Worm (Caenorhabditis elegans): ENCODE measurements around the gene cec-6.

The cec-6 gene

DNA sequence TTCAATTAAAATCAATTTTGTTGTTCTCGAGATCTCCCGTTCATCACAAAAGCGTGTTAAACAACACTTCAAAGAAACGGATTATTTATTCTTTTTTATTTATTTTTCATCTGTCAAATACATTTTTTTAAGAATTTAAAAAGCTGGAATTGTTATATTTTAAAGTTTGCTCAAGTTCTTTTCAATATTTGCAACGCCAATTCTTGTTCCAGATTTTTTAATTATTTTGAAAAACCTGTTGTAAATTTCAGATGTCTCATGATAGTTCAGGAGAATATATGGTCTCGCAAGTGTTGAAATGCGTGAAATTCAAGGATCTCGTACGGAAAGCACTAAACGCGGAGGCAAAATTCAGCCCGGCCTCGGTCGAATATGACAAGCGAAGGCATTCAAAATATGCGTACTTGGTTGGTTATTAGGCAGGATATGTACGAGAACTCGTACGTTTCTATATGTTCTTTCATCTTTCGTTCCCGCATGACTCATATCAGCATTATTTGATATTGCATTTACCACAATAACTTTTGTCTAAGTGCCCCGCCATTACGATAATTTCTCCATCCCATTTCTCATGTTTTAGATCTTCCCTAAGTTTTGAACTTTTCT lies at the start of gene cec-6:
TSS of gene cec-6 (plus strand) at position 252 of the 606 bp plus-strand sequence.
- TF ChIP-seq ceh-30 (tag; optimal IDR thresholded peaks at IDR 0.05) (no peak), zip-5 (tag; optimal IDR thresholded peaks at IDR 0.05) (no peak), pha-4 (tag; optimal IDR thresholded peaks at IDR 0.05) (no peak), ceh-9 (tag; optimal IDR thresholded peaks at IDR 0.05) (no peak), ceh-48 (tag; optimal IDR thresholded peaks at IDR 0.05) (no peak), ztf-16 (tag; optimal IDR thresholded peaks at IDR 0.05) (no peak), odd-2 (tag; optimal IDR thresholded peaks at IDR 0.05) (no peak), dve-1 (tag; optimal IDR thresholded peaks at IDR 0.05) (no peak), sox-2 (GFP tag; IDR thresholded peaks at IDR 0.05) (no peak)

- no peak for TF ChIP-seq dve-1 (tag; optimal IDR thresholded peaks at IDR 0.05)
- TF ChIP-seq ahr-1 (tag; optimal IDR thresholded peaks at IDR 0.05) = no peak
- TF ChIP-seq F13H6.1 (tag; optimal IDR thresholded peaks at IDR 0.05) = no peak
- TF ChIP-seq pqm-1 (tag; optimal IDR thresholded peaks at IDR 0.05) = no peak
- peak; percentile 58 for TF ChIP-seq unc-42 (tag; optimal IDR thresholded peaks at IDR 0.05)
Measured at ce11 chrIV:5501414-5501813, 43.2 kb upstream of the cec-6 start.

DNA sequence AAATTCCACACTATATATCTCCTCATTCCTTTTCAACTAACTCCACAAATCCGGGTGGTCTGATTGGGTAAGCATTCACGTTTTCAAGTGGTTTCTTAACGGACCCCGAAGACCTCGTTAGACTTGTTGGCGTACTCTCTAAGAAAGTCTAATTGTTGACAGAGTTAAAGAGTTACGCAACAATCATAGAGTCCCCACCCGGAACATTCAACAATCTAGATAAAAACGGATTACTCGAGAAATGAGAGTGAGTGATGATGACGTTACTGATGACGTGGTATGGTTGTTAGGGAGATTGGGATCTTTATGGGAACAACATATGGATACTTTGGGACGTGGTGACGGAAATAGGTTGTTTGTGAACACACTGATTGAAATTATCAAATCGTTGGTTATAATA lies 42.0 kb upstream of the cec-6 start:
- TF ChIP-seq ceh-14 (tag; optimal IDR thresholded peaks at IDR 0.05) = no peak
- TF ChIP-seq nfya-1 (tag; optimal IDR thresholded peaks at IDR 0.05) = peak; percentile 1
- TF ChIP-seq unc-42 (tag; optimal IDR thresholded peaks at IDR 0.05) = peak; percentile 33

ce11 chrIV:5506642-5507041 lies 38.0 kb upstream of the cec-6 start:
- TF ChIP-seq unc-55 (GFP tag; optimal IDR thresholded peaks at IDR 0.05) = peak; percentile 25
- TF ChIP-seq elt-2 (tag; optimal IDR thresholded peaks at IDR 0.05) = peak; percentile 55
- no peak for TF ChIP-seq sox-4 (tag; optimal IDR thresholded peaks at IDR 0.05)
- no peak for TF ChIP-seq fkh-6 (tag; optimal IDR thresholded peaks at IDR 0.05)

DNA sequence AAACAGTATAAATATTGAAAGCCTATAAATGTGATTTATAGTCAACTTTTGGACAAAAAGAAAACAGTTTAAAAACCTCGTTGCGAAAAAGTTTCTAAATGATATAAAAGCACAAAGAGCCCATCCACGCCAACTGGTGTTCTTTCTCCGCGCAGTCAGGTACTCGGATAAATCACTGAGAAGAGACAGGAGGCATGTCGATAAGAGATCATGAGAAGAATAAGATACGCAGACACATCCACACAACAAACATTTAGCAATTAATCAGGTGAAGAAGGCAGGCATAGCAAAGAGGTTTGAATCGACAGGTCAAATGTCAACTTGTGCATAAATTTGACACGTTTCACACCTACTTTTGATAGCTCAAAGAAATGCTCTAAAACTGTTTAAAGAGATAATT lies 36.9 kb upstream of the cec-6 start:
- TF ChIP-seq ceh-24 (tag; optimal IDR thresholded peaks at IDR 0.05) = no peak
- peak; percentile 18 for TF ChIP-seq tbx-2 (tag; optimal IDR thresholded peaks at IDR 0.05)
- TF ChIP-seq C08G9.2 (tag; optimal IDR thresholded peaks at IDR 0.05) = no peak
- TF ChIP-seq ztf-16 (tag; optimal IDR thresholded peaks at IDR 0.05) = no peak
- peak; percentile 25 for TF ChIP-seq rnt-1 (tag; optimal IDR thresholded peaks at IDR 0.05)
- no peak for TF ChIP-seq che-1 (tag; optimal IDR thresholded peaks at IDR 0.05)
- TF ChIP-seq unc-86 (tag; optimal IDR thresholded peaks at IDR 0.05) = no peak
- no peak for TF ChIP-seq ceh-2 (tag; optimal IDR thresholded peaks at IDR 0.05)
- peak; percentile 68 for TF ChIP-seq unc-55 (GFP tag; optimal IDR thresholded peaks at IDR 0.05)
- no peak for TF ChIP-seq dmd-4 (tag; optimal IDR thresholded peaks at IDR 0.05; ENCODE audit: borderline replicate concordance)

- TF ChIP-seq sox-4 (tag; optimal IDR thresholded peaks at IDR 0.05) = no peak
- TF ChIP-seq unc-42 (tag; optimal IDR thresholded peaks at IDR 0.05) = no peak
- no peak for TF ChIP-seq nhr-11 (tag; optimal IDR thresholded peaks at IDR 0.05)
- no peak for TF ChIP-seq npax-4 (tag; optimal IDR thresholded peaks at IDR 0.05)
Measured at ce11 chrIV:5514789-5515188, 29.9 kb upstream of the cec-6 start.

DNA sequence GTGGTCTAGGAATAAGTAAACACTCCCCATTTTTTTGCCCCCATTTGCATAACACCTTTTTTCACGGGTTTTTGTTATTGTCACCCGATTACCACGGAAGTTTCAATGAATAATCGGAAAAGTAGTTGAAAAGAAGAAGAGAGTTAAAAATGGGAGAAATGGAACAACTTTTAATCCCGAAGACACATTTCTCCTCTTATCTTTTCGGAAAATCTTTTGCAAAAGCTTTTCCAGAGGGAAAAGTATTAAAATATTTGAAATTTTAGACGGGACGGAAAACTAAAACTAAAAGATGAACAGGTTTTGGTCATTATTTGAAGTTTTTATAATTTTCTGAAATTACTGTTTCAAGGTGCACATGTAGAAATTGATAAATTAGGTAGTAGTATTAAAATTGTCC lies 25.6 kb upstream of the cec-6 start:
- TF ChIP-seq sdc-2 (tag; optimal IDR thresholded peaks at IDR 0.05) (no peak), ttx-3 (tag; optimal IDR thresholded peaks at IDR 0.05) (no peak), nfya-1 (tag; optimal IDR thresholded peaks at IDR 0.05) (no peak), nhr-232 (tag; optimal IDR thresholded peaks at IDR 0.05) (no peak), pqm-1 (tag; optimal IDR thresholded peaks at IDR 0.05) (no peak), ref-2 (tag; optimal IDR thresholded peaks at IDR 0.05) (no peak), ceh-18 (tag; optimal IDR thresholded peaks at IDR 0.05) (no peak), elt-4 (tag; optimal IDR thresholded peaks at IDR 0.05) (no peak), sox-4 (tag; optimal IDR thresholded peaks at IDR 0.05) (no peak), unc-55 (GFP tag; optimal IDR thresholded peaks at IDR 0.05) (no peak), ama-1 (optimal IDR thresholded peaks at IDR 0.05) (no peak), pax-1 (tag; optimal IDR thresholded peaks at IDR 0.05) (no peak), F13H6.1 (tag; optimal IDR thresholded peaks at IDR 0.05) (no peak), pat-9 (tag; optimal IDR thresholded peaks at IDR 0.05) (no peak), sox-2 (GFP tag; IDR thresholded peaks at IDR 0.05) (no peak), eyg-1 (tag; optimal IDR thresholded peaks at IDR 0.05) (no peak), pha-2 (tag; optimal IDR thresholded peaks at IDR 0.05) (no peak), ceh-6 (GFP tag; optimal IDR thresholded peaks at IDR 0.05) (no peak), npax-4 (tag; optimal IDR thresholded peaks at IDR 0.05) (no peak), madf-2 (tag; optimal IDR thresholded peaks at IDR 0.05) (no peak)

Measured in whole organism, late embryonic.